Worm (Caenorhabditis elegans) whole organism, midembryonic: Measurements from ENCODE around the gene C05E11.7.

Experiments
- T22C8.4 ChIP-seq: fragments of 200-800 bp; sonication (Bioruptor generic); IDR thresholded peaks from 2 replicates; pipeline ENCODE4 v1.3.6; 2022; ENCODE audit warnings: missing genetic modification characterization, missing compliant biosample characterization
- cog-1 ChIP-seq: sonication (generic microtip); optimal IDR thresholded peaks from 2 replicates; lab custom pipeline; 2016; ENCODE audit warnings: missing genetic modification characterization, missing compliant biosample characterization
- flt-1 ChIP-seq: fragments of 200-800 bp; sonication (Bioruptor generic); IDR thresholded peaks from 2 replicates; pipeline ENCODE4 v1.3.6; 2022; ENCODE audit warnings: missing genetic modification characterization, missing compliant biosample characterization
- klf-2 ChIP-seq: fragments of 200-800 bp; sonication (Bioruptor generic); conservative IDR thresholded peaks from 2 replicates; pipeline ENCODE4 v1.3.6; 2022; ENCODE audit warnings: missing genetic modification reagents, missing genetic modification characterization, missing compliant biosample characterization
- med-1 ChIP-seq: sonication (generic microtip); optimal IDR thresholded peaks from 2 replicates; lab custom pipeline; 2017; ENCODE audit warnings: missing genetic modification characterization, mild to moderate bottlenecking, missing compliant biosample characterization, antibody characterized with exemption, missing genetic modification reagents; ENCODE audit not compliant: insufficient read depth
- ref-1 ChIP-seq: fragments of 200-800 bp; sonication (Bioruptor generic); conservative IDR thresholded peaks from 2 replicates; pipeline ENCODE4 v1.3.6; 2022; ENCODE audit warnings: missing genetic modification reagents, missing genetic modification characterization, missing compliant biosample characterization
- tab-1 ChIP-seq: fragments of 200-800 bp; sonication (Bioruptor generic); IDR thresholded peaks from 2 replicates; pipeline ENCODE4 v1.3.6; 2022; ENCODE audit warnings: missing genetic modification characterization, missing compliant biosample characterization
- ztf-23 ChIP-seq: fragments of 200-800 bp; sonication (Bioruptor generic); IDR thresholded peaks from 2 replicates; pipeline ENCODE4 v1.3.6; 2022; ENCODE audit warnings: missing genetic modification reagents, missing genetic modification characterization, missing compliant biosample characterization
- ztf-29 ChIP-seq: fragments of 200-800 bp; sonication (Bioruptor generic); IDR thresholded peaks from 2 replicates; pipeline ENCODE4 v1.3.6; 2022; ENCODE audit warnings: missing genetic modification reagents, missing genetic modification characterization, missing compliant biosample characterization

C05E11.7 gene

DNA sequence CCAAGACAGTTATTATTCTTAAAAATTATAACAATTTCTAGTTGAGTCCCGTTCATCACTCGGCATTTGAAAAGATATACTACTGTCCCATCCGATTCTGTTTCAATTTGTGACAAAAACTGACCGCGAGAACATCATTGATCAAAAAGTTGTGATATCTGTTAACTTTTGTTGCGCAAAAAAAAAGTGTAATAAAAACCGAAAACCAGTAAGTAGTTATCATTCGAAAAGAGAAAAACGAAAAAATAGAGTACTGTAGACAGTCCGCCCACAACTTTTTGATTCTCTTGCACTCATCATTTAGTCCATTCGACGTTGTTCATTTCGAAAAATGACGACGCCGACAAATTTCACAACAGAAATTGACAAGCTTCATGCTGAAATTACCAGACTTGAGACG, 14.3 kb downstream of the C05E11.7 start, which contains the start of gene amt-1:
amt-1 (plus strand) TSS at position 301 of the 400 bp plus-strand sequence.
- TF ChIP-seq ztf-29 (GFP tag; lab: Robert Waterston, UW) (no peak), med-1 (GFP tag; lab: Kevin White, UChicago) (no peak), cog-1 (no peak), flt-1 (GFP tag; lab: Robert Waterston, UW) (no peak), ref-1 (GFP tag; lab: Robert Waterston, UW) (no peak), klf-2 (no peak), ztf-23 (GFP tag; lab: Robert Waterston, UW) (no peak), tab-1 (GFP tag; lab: Robert Waterston, UW) (no peak), T22C8.4 (GFP tag; lab: Robert Waterston, UW) (no peak)

- TF ChIP-seq ztf-23 (GFP tag; lab: Robert Waterston, UW) = no peak
- no peak for TF ChIP-seq T22C8.4 (GFP tag; lab: Robert Waterston, UW)
- TF ChIP-seq ztf-29 (GFP tag; lab: Robert Waterston, UW) = no peak
- no peak for TF ChIP-seq klf-2
- no peak for TF ChIP-seq cog-1
- no peak for TF ChIP-seq tab-1 (GFP tag; lab: Robert Waterston, UW)
- no peak for TF ChIP-seq med-1 (GFP tag; lab: Kevin White, UChicago)
- TF ChIP-seq flt-1 (GFP tag; lab: Robert Waterston, UW) = no peak
- TF ChIP-seq ref-1 (GFP tag; lab: Robert Waterston, UW) = no peak
Observed at ce11 chrX:4569276-4569675, 16.2 kb downstream of the C05E11.7 start.

DNA sequence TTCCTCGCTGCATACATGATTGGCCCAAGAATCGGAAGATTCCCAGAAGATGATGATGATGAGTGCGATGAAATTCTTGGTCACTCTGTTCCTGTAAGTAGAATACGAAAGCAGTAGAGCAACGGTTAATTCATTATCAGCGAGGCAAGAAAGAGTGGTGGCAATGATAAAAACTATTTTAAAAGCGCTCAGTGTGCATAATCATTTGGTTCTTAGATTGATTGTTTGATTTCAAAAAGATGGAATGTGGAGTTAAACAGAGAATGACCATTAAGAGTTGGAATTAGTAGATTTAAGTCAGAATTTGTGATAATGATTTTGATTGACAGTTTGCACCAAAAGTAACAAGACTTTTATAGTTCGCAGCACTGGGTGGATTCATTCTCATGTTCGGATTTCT, 18.4 kb downstream of the C05E11.7 start:
- TF ChIP-seq T22C8.4 (GFP tag; lab: Robert Waterston, UW) = no peak
- TF ChIP-seq ztf-29 (GFP tag; lab: Robert Waterston, UW) = no peak
- TF ChIP-seq cog-1 = no peak
- no peak for TF ChIP-seq tab-1 (GFP tag; lab: Robert Waterston, UW)
- no peak for TF ChIP-seq flt-1 (GFP tag; lab: Robert Waterston, UW)
- no peak for TF ChIP-seq klf-2
- no peak for TF ChIP-seq ref-1 (GFP tag; lab: Robert Waterston, UW)
- TF ChIP-seq ztf-23 (GFP tag; lab: Robert Waterston, UW) = no peak
- no peak for TF ChIP-seq med-1 (GFP tag; lab: Kevin White, UChicago)

DNA sequence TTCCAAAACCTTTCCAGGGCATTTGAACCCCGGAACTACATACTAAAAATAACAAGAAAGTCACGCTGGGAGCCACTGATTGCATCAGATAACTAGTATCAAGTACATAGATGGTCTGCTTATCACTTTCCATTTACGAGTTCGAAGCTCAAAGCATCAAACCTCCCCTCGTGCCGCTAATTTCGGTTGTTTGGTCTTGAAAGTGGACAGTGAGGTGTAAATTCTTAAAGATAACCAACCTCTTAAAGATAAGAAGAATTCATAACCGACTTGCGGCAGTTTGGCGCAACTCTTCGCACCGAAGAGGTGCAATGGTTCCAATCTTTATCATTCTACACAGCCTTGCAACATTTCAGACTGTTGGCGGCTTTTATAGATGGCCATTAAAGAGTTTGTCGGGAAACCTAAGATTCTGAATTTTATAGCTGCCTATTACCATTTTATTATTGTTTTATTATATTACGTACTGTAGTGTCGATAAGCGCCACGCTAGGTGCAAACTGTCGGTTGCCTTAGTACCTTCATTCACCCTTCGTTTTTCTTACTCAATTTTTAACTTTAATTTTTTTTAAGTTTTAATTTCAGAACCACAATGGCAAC, 20.7 kb downstream of the C05E11.7 start, which contains the start of gene amt-4:
amt-4 (plus strand) TSS at position 586 of the 600 bp plus-strand sequence.
- TF ChIP-seq tab-1 (GFP tag; lab: Robert Waterston, UW) = no peak
- TF ChIP-seq ztf-23 (GFP tag; lab: Robert Waterston, UW) = no peak
- TF ChIP-seq med-1 (GFP tag; lab: Kevin White, UChicago) = no peak
- no peak for TF ChIP-seq flt-1 (GFP tag; lab: Robert Waterston, UW)
- TF ChIP-seq ref-1 (GFP tag; lab: Robert Waterston, UW) = no peak
- TF ChIP-seq klf-2 = no peak
- TF ChIP-seq T22C8.4 (GFP tag; lab: Robert Waterston, UW) = no peak
- no peak for TF ChIP-seq cog-1
- no peak for TF ChIP-seq ztf-29 (GFP tag; lab: Robert Waterston, UW)

DNA sequence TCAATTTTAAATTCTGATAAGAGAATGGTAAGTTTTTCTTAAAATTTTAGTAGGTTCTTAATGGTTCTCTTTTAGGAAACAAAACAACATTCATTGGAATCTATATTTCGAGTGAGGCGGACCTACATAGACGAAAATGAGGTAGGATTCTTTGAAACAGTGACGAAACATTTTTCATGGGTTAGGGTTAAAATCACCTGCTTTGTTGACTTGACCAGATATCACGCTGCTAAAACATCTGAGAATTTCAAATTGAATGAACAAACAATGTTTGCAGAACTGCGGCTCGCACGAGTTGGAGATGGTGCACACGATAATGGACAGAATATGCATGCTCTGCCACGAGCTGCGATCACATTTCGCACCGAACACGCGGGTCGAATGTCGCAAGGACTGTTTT, 23.2 kb downstream of the C05E11.7 start:
- TF ChIP-seq cog-1 = no peak
- TF ChIP-seq T22C8.4 (GFP tag; lab: Robert Waterston, UW) = no peak
- TF ChIP-seq ref-1 (GFP tag; lab: Robert Waterston, UW) = no peak
- TF ChIP-seq klf-2 = no peak

DNA sequence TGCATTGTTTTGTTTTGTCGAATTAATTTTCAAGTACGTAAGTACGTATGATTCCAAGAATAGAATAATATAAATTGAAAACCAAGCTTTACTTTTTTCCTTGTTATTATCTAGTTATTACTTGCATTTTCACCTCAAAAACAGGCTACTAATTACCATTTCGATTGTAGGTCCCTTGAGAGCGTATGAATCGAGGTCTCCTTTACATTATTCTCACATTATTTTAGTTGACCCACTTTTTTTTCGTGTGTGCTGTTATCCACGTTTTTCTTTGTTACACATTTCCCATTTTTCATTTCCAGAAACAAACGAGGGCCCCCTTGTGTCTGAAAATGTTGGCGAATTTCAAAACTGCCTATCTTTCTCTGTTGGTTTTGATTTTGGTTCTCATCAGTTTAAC, 23.6 kb downstream of the C05E11.7 start, which contains the start of gene C05E11.6:
C05E11.6 (plus strand) TSS at position 301 of the 400 bp plus-strand sequence.
- no peak for TF ChIP-seq klf-2
- no peak for TF ChIP-seq ref-1 (GFP tag; lab: Robert Waterston, UW)
- no peak for TF ChIP-seq ztf-23 (GFP tag; lab: Robert Waterston, UW)
- no peak for TF ChIP-seq flt-1 (GFP tag; lab: Robert Waterston, UW)
- TF ChIP-seq T22C8.4 (GFP tag; lab: Robert Waterston, UW) = no peak
- TF ChIP-seq tab-1 (GFP tag; lab: Robert Waterston, UW) = no peak
- no peak for TF ChIP-seq cog-1
- TF ChIP-seq med-1 (GFP tag; lab: Kevin White, UChicago) = no peak
- TF ChIP-seq ztf-29 (GFP tag; lab: Robert Waterston, UW) = no peak

DNA sequence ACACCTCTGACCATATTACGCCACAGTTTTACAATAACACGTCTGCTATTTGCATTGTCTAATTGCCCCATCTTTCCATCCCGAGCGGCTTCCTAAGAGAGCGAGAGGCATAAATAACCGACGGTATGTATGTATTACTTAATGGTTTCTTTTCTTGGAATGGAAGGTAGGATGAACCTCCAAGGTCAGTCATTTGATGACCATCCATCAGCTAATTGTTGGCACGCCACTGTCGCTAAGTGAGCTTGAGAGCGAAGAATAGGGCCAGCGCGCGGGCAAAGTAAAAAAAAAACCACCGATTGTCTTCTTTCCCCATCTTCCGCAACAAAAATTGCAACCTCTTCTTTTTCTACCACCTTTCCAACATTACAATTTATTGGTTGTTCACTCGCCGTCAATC, 29.5 kb downstream of the C05E11.7 start:
- no peak for TF ChIP-seq flt-1 (GFP tag; lab: Robert Waterston, UW)
- TF ChIP-seq ref-1 (GFP tag; lab: Robert Waterston, UW) = no peak
- no peak for TF ChIP-seq cog-1
- TF ChIP-seq tab-1 (GFP tag; lab: Robert Waterston, UW) = no peak
- TF ChIP-seq med-1 (GFP tag; lab: Kevin White, UChicago) = no peak
- no peak for TF ChIP-seq ztf-23 (GFP tag; lab: Robert Waterston, UW)
- TF ChIP-seq ztf-29 (GFP tag; lab: Robert Waterston, UW) = no peak
- no peak for TF ChIP-seq klf-2
- TF ChIP-seq T22C8.4 (GFP tag; lab: Robert Waterston, UW) = no peak

DNA sequence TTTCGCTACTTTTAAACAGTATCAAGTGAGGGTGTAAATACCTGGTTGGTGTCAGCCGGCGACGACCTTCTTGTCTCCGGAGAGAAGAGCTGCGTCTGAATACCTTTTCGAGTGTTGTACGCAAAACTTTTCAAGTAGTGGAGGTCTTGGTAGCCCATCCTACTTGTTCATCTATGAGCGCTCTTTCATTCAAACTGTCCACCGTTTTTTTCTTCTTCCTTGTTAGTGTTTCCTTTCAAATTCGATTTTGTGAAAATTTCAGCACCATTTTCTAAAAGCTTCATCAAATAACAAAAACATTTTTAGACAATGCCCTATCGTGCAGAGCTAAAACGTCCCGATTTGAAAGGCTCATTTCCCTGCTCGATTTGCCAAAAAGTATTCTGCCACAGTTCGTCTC, 31.1 kb downstream of the C05E11.7 start, which contains the start of gene ham-2:
ham-2 (plus strand) TSS at position 301 of the 400 bp plus-strand sequence.
- TF ChIP-seq ztf-23 (GFP tag; lab: Robert Waterston, UW) (no peak), med-1 (GFP tag; lab: Kevin White, UChicago) (no peak), tab-1 (GFP tag; lab: Robert Waterston, UW) (no peak), ztf-29 (GFP tag; lab: Robert Waterston, UW) (no peak), cog-1 (no peak), T22C8.4 (GFP tag; lab: Robert Waterston, UW) (no peak), flt-1 (GFP tag; lab: Robert Waterston, UW) (no peak), klf-2 (no peak)

ce11 chrX:4553491-4553890, 32.0 kb downstream of the C05E11.7 start:
- TF ChIP-seq T22C8.4 (GFP tag; lab: Robert Waterston, UW) (no peak), klf-2 (no peak), med-1 (GFP tag; lab: Kevin White, UChicago) (no peak), ztf-29 (GFP tag; lab: Robert Waterston, UW) (no peak), tab-1 (GFP tag; lab: Robert Waterston, UW) (no peak), ref-1 (GFP tag; lab: Robert Waterston, UW) (no peak), ztf-23 (GFP tag; lab: Robert Waterston, UW) (no peak), cog-1 (no peak), flt-1 (GFP tag; lab: Robert Waterston, UW) (no peak)
